Worm (Caenorhabditis elegans): Measurements from ENCODE around the gene mlt-9.

The mlt-9 gene

DNA sequence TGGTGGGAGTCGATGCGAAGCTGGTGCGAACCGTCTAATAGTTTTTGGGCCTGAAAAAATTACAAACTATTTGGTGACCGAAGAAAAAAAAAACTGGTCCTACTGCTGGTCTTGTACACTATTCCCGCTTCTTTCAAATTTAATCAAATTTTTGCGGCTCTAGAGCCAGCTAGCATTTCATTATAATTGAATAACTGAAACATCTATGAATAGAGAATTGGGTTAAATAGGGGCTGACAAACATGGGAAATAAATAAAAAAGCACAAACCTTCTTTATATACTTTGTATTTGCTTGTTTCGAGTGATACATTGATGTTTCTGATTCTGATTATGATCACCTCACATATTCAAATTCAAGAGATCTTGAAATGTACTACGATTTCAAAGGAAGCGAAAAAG is 17.5 kb upstream of the mlt-9 start:
- peak; percentile 85 for TF ChIP-seq ces-1 (GFP tag; optimal IDR thresholded peaks at IDR 0.05)
- no peak for TF ChIP-seq zip-8 (tag; optimal IDR thresholded peaks at IDR 0.05)

ce11 chrX:15120545-15120944 is 12.9 kb upstream of the mlt-9 start:
- TF ChIP-seq unc-39 (tag; optimal IDR thresholded peaks at IDR 0.05), result no peak
- TF ChIP-seq snpc-4 (tag; optimal IDR thresholded peaks at IDR 0.05), result no peak
- TF ChIP-seq ham-2 (GFP tag; optimal IDR thresholded peaks at IDR 0.05), result no peak
- TF ChIP-seq M03D4.4 (tag; optimal IDR thresholded peaks at IDR 0.05), result no peak
- TF ChIP-seq elt-3 (tag; optimal IDR thresholded peaks at IDR 0.05), result no peak
- TF ChIP-seq mep-1 (tag; optimal IDR thresholded peaks at IDR 0.05), result no peak
- no peak for TF ChIP-seq lin-32 (GFP tag; optimal IDR thresholded peaks at IDR 0.05)
- no peak for TF ChIP-seq ceh-83 (GFP tag; optimal IDR thresholded peaks at IDR 0.05)
- TF ChIP-seq mab-5 (tag; optimal IDR thresholded peaks at IDR 0.05), result no peak
- TF ChIP-seq ztf-11 (tag; optimal IDR thresholded peaks at IDR 0.05), result no peak
- no peak for TF ChIP-seq nhr-76 (tag; optimal IDR thresholded peaks at IDR 0.05)
- TF ChIP-seq pha-4 (tag; optimal IDR thresholded peaks at IDR 0.05), result no peak
- TF ChIP-seq ceh-39 (tag; optimal IDR thresholded peaks at IDR 0.05), result no peak
- TF ChIP-seq lsy-2 (tag; optimal IDR thresholded peaks at IDR 0.05), result no peak
- no peak for TF ChIP-seq tbx-8 (GFP tag; optimal IDR thresholded peaks at IDR 0.05)
- TF ChIP-seq sem-2 (GFP tag; optimal IDR thresholded peaks at IDR 0.05), result no peak
- no peak for TF ChIP-seq cnd-1 (tag; optimal IDR thresholded peaks at IDR 0.05)

DNA sequence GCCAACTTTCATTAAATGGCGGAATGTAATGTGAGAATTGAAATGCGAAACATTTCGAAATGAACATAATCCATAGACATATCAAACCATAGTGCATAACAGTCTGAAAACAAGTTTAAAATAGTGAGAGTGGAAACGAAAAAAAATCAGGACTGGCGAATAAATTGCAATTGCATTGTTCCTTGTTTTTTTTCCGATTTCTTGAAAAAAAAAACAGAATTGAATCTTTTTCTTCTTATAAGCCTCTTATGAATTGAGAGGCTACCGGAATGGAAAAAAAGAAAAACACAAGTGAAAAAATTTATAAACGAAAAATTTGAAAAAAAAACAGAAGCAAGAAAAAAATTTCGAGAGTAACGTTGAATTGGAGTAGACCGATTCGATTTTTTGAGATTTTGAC is 8.9 kb upstream of the mlt-9 start, which contains the start of gene R07D5.2:
TSS of gene R07D5.2 (minus strand) at position 101 of the 400 bp plus-strand sequence.
- TF ChIP-seq nhr-76 (tag; optimal IDR thresholded peaks at IDR 0.05) (no peak), nhr-12 (tag; optimal IDR thresholded peaks at IDR 0.05) (no peak), unc-120 (tag; optimal IDR thresholded peaks at IDR 0.05; ENCODE audit: poor library complexity, severe bottlenecking) (no peak), elt-1 (tag; optimal IDR thresholded peaks at IDR 0.05; ENCODE audit: borderline replicate concordance, insufficient read depth) (no peak)

ce11 chrX:15115748-15116147 is 8.2 kb upstream of the mlt-9 start:
- TF ChIP-seq zip-8 (tag; optimal IDR thresholded peaks at IDR 0.05) (peak; percentile 97), snpc-4 (tag; optimal IDR thresholded peaks at IDR 0.05) (no peak), ceh-39 (tag; optimal IDR thresholded peaks at IDR 0.05) (no peak), cnd-1 (tag; optimal IDR thresholded peaks at IDR 0.05) (peak; percentile 78)

- TF ChIP-seq blmp-1 (tag; optimal IDR thresholded peaks at IDR 0.05) (no peak), pha-4 (tag; optimal IDR thresholded peaks at IDR 0.05) (no peak), ces-1 (GFP tag; optimal IDR thresholded peaks at IDR 0.05) (no peak), nhr-237 (tag; optimal IDR thresholded peaks at IDR 0.05) (no peak), elt-3 (tag; optimal IDR thresholded peaks at IDR 0.05) (no peak), drap-1 (GFP tag; optimal IDR thresholded peaks at IDR 0.05) (no peak), sptf-1 (tag; optimal IDR thresholded peaks at IDR 0.05) (no peak), ceh-43 (GFP tag; optimal IDR thresholded peaks at IDR 0.05) (no peak), elt-1 (tag; optimal IDR thresholded peaks at IDR 0.05; ENCODE audit: borderline replicate concordance, insufficient read depth) (no peak), bed-3 (GFP tag; optimal IDR thresholded peaks at IDR 0.05) (no peak), lin-13 (tag; optimal IDR thresholded peaks at IDR 0.05) (no peak), M03D4.4 (tag; optimal IDR thresholded peaks at IDR 0.05) (no peak), nhr-76 (tag; optimal IDR thresholded peaks at IDR 0.05) (no peak), unc-120 (tag; optimal IDR thresholded peaks at IDR 0.05; ENCODE audit: poor library complexity, severe bottlenecking) (no peak), mep-1 (tag; optimal IDR thresholded peaks at IDR 0.05) (no peak), ztf-11 (tag; optimal IDR thresholded peaks at IDR 0.05) (no peak)
These were observed 4.6 kb upstream of the mlt-9 start for ce11 chrX:15112172-15112571.

DNA sequence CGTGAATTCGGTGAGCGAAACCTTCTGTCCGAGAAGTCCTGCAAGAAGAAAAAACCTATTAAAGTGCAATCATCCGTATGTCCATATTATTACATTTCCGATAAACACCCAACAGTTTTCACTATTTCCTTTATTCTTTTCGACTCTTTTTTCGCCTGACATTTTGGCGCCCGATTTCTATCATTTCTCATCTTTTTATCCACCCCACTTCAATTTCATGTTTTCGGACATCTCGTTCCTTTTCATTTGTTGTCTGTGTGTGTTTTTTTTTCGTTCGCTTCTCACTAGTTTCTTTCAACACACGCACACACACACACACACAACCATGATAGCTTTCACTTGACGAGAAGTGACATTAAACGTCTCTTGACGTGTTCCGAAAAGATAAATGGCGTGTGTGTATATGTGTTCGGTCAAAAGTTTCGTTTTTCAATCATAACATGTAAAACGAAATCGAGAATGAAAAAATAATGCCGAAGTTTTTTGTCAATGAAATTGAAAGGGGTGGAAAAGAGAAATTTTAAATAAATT is 2.6 kb downstream of the mlt-9 start:
- TF ChIP-seq drap-1 (GFP tag; optimal IDR thresholded peaks at IDR 0.05) (no peak), blmp-1 (tag; optimal IDR thresholded peaks at IDR 0.05) (peak; percentile 28)
